Fruit fly (Drosophila melanogaster) Kc167 (cell line): ENCODE results near the gene CtsB.

Source experiments
- Myc ChIP-seq: fragments of >200 bp; optimal IDR thresholded peaks from 2 replicates; lab custom pipeline; 2017; ENCODE audit warnings: missing external identifiers
- Sin3A ChIP-seq: fragments of >200 bp; optimal IDR thresholded peaks from 2 replicates; lab custom pipeline; 2018; ENCODE audit warnings: missing external identifiers
- h ChIP-seq: fragments of >200 bp; optimal IDR thresholded peaks from 3 replicates; lab custom pipeline; 2018; ENCODE audit warnings: missing external identifiers
- insv ChIP-seq: fragments of >200 bp; optimal IDR thresholded peaks from 3 replicates; lab custom pipeline; 2018; ENCODE audit warnings: missing external identifiers
- psq ChIP-seq: fragments of >200 bp; optimal IDR thresholded peaks from 2 replicates; lab custom pipeline; 2017; ENCODE audit warnings: missing external identifiers
- ttk ChIP-seq: sonication (Bioruptor generic); optimal IDR thresholded peaks from 2 replicates; lab custom pipeline; 2017; ENCODE audit warnings: missing external identifiers

CtsB gene

DNA sequence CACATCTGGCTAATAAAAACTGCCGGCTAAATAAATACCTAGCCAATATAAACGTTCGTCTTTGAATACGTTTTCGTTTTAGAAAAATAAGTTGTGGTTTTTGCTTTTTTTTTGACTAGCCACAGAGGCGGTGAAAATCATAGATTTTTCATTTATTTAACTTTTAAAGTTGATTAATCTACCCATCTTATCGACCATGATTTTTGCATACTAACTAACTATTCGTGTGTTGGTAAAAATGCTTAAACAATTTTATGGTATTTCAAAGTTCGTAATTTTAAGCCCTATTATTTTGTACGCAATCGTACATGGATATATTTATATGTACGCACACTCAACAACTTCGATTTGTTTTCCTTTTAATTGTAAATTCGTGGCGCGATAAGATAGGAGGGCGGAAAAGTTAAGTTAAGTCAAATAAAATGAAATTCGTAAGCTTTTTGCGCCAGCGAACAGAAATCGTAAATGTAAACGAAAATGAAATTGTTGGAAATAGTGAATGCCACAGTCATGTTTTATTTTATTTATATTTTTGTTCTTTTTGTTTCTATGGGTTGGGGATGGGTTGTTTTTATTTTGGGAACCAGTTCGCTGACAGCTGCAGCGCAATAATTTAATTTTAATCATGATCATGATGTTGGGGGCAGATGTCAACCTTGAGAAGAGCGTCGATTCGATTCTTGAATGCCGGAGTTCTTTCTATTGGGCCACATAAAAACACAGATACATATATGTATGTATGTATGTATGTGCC lies 35.6 kb upstream of the CtsB start:
- TF ChIP-seq psq (no peak), ttk (lab: Kevin White, UChicago) (no peak), h (no peak), insv (lab: Kevin White, UChicago) (no peak), Sin3A (no peak), Myc (lab: Kevin White, UChicago) (no peak)

dm6 chrX:13815526-13816173 lies 33.7 kb upstream of the CtsB start:
- TF ChIP-seq insv (lab: Kevin White, UChicago) (no peak), h (no peak), Myc (lab: Kevin White, UChicago) (no peak), psq (no peak), ttk (lab: Kevin White, UChicago) (no peak), Sin3A (no peak)

DNA sequence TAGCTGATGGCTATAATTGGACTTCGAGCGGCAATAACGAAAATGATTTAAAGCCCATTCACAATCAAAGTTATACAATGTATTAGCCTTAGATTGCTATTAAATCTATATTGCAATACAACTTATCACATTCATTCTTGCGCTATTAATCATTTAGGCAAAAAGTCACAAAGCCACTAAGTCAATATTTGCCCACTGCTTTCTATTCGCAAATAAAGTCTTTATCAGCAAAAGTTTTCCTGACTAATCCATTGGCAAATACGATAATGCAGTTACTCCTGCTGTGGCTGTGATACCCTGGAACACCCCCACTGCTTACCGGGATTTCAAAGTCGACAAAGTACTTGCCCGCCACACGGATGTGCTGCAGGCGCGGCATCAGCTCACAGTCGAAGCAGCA lies 32.1 kb upstream of the CtsB start:
- TF ChIP-seq h (no peak), psq (no peak), insv (lab: Kevin White, UChicago) (no peak), Myc (lab: Kevin White, UChicago) (no peak)

DNA sequence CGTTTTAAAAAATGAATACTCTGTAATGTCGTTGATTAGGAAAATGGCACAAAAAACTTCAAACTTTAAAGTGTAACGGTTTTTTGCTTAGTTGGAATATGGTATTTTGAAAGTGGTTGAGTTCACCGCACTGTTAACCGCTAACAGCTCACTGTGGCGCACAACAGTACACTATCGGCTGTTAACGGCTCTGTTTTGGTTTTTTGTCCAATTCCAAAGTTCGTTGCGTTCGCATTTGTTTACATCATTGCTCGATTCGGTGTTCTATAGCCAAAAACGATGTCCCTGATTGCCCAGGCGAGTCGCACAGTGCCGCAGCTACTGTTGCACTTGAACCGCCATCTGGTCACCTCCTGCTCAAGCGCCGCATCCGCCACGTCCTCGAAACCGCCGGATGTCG lies 29.5 kb upstream of the CtsB start, which contains the start of gene CG11095:
Gene CG11095 (plus strand): TSS at position 205 of the 400 bp plus-strand sequence.
- TF ChIP-seq psq (no peak), ttk (lab: Kevin White, UChicago) (no peak), h (no peak), Myc (lab: Kevin White, UChicago) (no peak), Sin3A (no peak), insv (lab: Kevin White, UChicago) (no peak)

dm6 chrX:13805554-13805953 lies 23.6 kb upstream of the CtsB start:
- TF ChIP-seq ttk (lab: Kevin White, UChicago) (no peak), psq (no peak), Sin3A (no peak), insv (lab: Kevin White, UChicago) (no peak), Myc (lab: Kevin White, UChicago) (no peak), h (no peak)

dm6 chrX:13804398-13804797 lies 22.4 kb upstream of the CtsB start:
- TF ChIP-seq psq, result no peak
- no peak for TF ChIP-seq ttk (lab: Kevin White, UChicago)
- TF ChIP-seq h, result no peak
- TF ChIP-seq Myc (lab: Kevin White, UChicago), result no peak
- TF ChIP-seq Sin3A, result no peak
- TF ChIP-seq insv (lab: Kevin White, UChicago), result no peak

DNA sequence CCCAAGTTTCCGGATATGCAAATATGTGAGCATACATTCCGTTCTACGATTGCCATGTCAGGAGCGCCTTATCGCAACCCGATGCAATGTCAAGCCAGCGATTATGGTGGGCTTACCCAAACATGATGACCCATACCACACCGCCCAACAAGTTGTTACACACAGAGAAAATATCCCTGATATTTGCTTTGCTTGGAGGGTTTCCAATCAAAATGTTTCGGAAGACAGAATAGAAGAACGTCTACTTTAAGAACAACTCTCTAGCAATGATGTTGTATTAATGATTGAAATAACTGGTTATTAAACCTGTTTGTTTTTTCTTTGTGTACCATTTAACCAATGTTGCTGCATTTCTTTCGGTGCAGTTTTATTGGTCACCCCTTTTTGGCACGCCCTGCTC lies 18.7 kb upstream of the CtsB start:
- no peak for TF ChIP-seq Sin3A
- TF ChIP-seq insv (lab: Kevin White, UChicago), result no peak
- no peak for TF ChIP-seq h
- TF ChIP-seq Myc (lab: Kevin White, UChicago), result no peak
- no peak for TF ChIP-seq ttk (lab: Kevin White, UChicago)
- no peak for TF ChIP-seq psq

- TF ChIP-seq ttk (lab: Kevin White, UChicago), result no peak
- no peak for TF ChIP-seq insv (lab: Kevin White, UChicago)
- no peak for TF ChIP-seq h
- no peak for TF ChIP-seq Myc (lab: Kevin White, UChicago)
- TF ChIP-seq Sin3A, result no peak
- no peak for TF ChIP-seq psq
Observed at dm6 chrX:13797538-13797937, 15.6 kb upstream of the CtsB start, which contains the start of gene CG10996. Gene CG10996 (minus strand): TSS chrX:13797638.

dm6 chrX:13792463-13792862 lies 10.5 kb upstream of the CtsB start:
- TF ChIP-seq h (no peak), Myc (lab: Kevin White, UChicago) (no peak), psq (no peak), insv (lab: Kevin White, UChicago) (no peak), Sin3A (no peak), ttk (lab: Kevin White, UChicago) (no peak)

DNA sequence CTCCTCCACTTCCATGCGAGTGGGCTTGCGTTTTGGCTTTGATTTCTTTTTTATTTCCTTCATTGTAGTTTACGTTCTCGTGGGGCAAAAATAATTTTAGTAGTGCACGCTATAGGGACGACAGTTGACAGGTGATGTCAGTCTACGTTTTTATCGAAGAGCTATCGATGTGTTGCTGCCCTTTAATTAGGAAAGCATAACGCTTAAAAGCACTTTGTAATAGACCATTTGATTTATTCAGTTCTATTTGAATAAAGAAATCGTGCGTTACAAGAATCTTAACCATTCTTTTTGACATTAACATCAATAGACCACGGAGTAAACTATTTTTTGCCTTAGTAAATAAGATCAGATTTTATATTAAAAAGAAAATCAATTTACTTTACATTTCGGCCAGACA lies 9.0 kb upstream of the CtsB start, which contains the start of gene CG10993:
Gene CG10993 (minus strand): TSS at position 101 of the 400 bp plus-strand sequence.
- no peak for TF ChIP-seq h
- TF ChIP-seq insv (lab: Kevin White, UChicago), result no peak
- no peak for TF ChIP-seq Sin3A
- TF ChIP-seq Myc (lab: Kevin White, UChicago), result no peak
- TF ChIP-seq psq, result no peak
- no peak for TF ChIP-seq ttk (lab: Kevin White, UChicago)

dm6 chrX:13788973-13789682 lies 7.2 kb upstream of the CtsB start:
- TF ChIP-seq Sin3A (no peak), psq (no peak), ttk (lab: Kevin White, UChicago) (no peak), insv (lab: Kevin White, UChicago) (no peak), h (no peak)

DNA sequence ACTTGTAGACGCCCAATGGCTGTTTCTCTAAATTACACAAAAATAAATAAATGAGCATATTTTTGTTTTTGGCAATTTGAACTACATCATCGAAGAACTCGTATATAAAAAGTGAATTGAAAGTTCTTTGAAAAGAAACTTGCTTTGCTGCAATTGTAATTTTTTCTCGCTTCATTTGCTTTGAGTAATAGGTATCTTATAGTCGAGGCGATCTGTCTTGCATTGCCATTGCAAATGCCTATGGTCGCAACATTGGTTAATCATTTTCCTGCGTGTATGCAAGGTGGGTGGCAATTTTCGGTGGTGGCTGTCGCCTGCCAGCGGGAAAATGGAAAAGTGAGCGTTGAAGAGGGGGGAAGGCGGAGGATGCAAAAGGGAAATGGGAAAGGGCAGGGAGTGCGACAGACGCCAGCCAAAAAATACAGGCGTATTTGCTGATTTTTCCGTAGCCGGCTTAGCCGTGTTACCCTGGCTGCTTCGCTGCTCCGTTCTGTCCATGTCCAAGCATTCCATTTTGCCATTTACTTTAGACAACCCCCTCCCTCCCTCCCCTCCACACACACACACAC lies 5.4 kb upstream of the CtsB start:
- TF ChIP-seq Myc (lab: Kevin White, UChicago) (no peak), ttk (lab: Kevin White, UChicago) (no peak), psq (no peak), Sin3A (no peak), h (no peak), insv (lab: Kevin White, UChicago) (no peak)
